Fruit fly (Drosophila melanogaster) whole organism, embryonic: ENCODE results near the gene CG31463.
A peak's percentile ranks its signal among the peaks of the same experiment; 100 is the strongest.

ENCODE experiments used
- BtbVII ChIP-seq: fragments of 200-800 bp; sonication (Bioruptor generic); optimal IDR thresholded peaks from 3 replicates; lab custom pipeline; 2017; ENCODE audit warnings: missing biosample characterization, mild to moderate bottlenecking, missing genetic modification characterization
- CG10209 ChIP-seq: fragments of 200-800 bp; sonication (Bioruptor generic); optimal IDR thresholded peaks from 3 replicates; lab custom pipeline; 2017; ENCODE audit warnings: missing biosample characterization, mild to moderate bottlenecking, missing genetic modification characterization, missing genetic modification reagents
- CG10274 ChIP-seq: fragments of 200-800 bp; sonication (Bioruptor generic); optimal IDR thresholded peaks from 3 replicates; lab custom pipeline; 2017; ENCODE audit warnings: missing biosample characterization, mild to moderate bottlenecking, missing genetic modification characterization
- CG10565 ChIP-seq: fragments of 200-800 bp; sonication (Bioruptor generic); optimal IDR thresholded peaks from 3 replicates; lab custom pipeline; 2016; ENCODE audit warnings: missing biosample characterization, mild to moderate bottlenecking, missing genetic modification characterization
- CG11560 ChIP-seq: fragments of 200-800 bp; sonication (Bioruptor generic); IDR thresholded peaks from 3 replicates; pipeline ENCODE4 v1.3.6; 2022; ENCODE audit warnings: missing biosample characterization, missing genetic modification characterization
- CG11723 ChIP-seq: fragments of 200-800 bp; sonication (Bioruptor generic); optimal IDR thresholded peaks from 2 replicates; lab custom pipeline; 2017; ENCODE audit warnings: missing biosample characterization, mild to moderate bottlenecking, missing genetic modification characterization
- CG13894 ChIP-seq: fragments of 200-800 bp; sonication (Bioruptor generic); optimal IDR thresholded peaks from 3 replicates; lab custom pipeline; 2018; ENCODE audit warnings: missing biosample characterization, mild to moderate bottlenecking, missing genetic modification characterization, moderate library complexity
- CG14050 ChIP-seq: fragments of 200-800 bp; sonication (Bioruptor generic); IDR thresholded peaks from 3 replicates; pipeline ENCODE4 v1.3.6; 2022; ENCODE audit warnings: missing biosample characterization, missing genetic modification characterization
- CG15011 ChIP-seq: fragments of 200-800 bp; sonication (Bioruptor generic); optimal IDR thresholded peaks from 3 replicates; lab custom pipeline; 2018; ENCODE audit warnings: missing biosample characterization, mild to moderate bottlenecking, missing genetic modification characterization
- CG16813 ChIP-seq: fragments of 200-800 bp; sonication (Bioruptor generic); IDR thresholded peaks from 3 replicates; pipeline ENCODE4 v1.3.6; 2022; ENCODE audit warnings: missing biosample characterization, missing genetic modification characterization; ENCODE audit not compliant: partially characterized antibody
- CG1832 ChIP-seq: fragments of 200-800 bp; sonication (Bioruptor generic); optimal IDR thresholded peaks from 2 replicates; lab custom pipeline; 2017; ENCODE audit warnings: missing biosample characterization, mild to moderate bottlenecking, missing genetic modification characterization, inconsistent platforms
- CG2202 ChIP-seq: fragments of 200-800 bp; sonication (Bioruptor generic); optimal IDR thresholded peaks from 2 replicates; lab custom pipeline; 2018; ENCODE audit warnings: missing biosample characterization, mild to moderate bottlenecking, missing genetic modification characterization
- CG34376 ChIP-seq: fragments of 200-800 bp; sonication (Bioruptor generic); optimal IDR thresholded peaks from 2 replicates; lab custom pipeline; 2018; ENCODE audit warnings: missing biosample characterization, mild to moderate bottlenecking, missing genetic modification characterization
- CG4820 ChIP-seq: fragments of 200-800 bp; sonication (Bioruptor generic); optimal IDR thresholded peaks from 3 replicates; lab custom pipeline; 2016; ENCODE audit warnings: missing biosample characterization, missing genetic modification characterization
- CG8359 ChIP-seq: fragments of 200-800 bp; sonication (Bioruptor generic); optimal IDR thresholded peaks from 2 replicates; lab custom pipeline; 2017; ENCODE audit warnings: missing biosample characterization, mild to moderate bottlenecking, missing genetic modification characterization, borderline replicate concordance
- CG8765 ChIP-seq: fragments of 200-800 bp; sonication (Bioruptor generic); IDR thresholded peaks from 2 replicates; pipeline ENCODE4 v1.3.6; 2022; ENCODE audit warnings: missing biosample characterization, missing genetic modification characterization
- CG9932 ChIP-seq: fragments of 200-800 bp; sonication (Bioruptor generic); IDR thresholded peaks from 2 replicates; pipeline ENCODE4 v1.3.6; 2022; ENCODE audit warnings: missing biosample characterization, missing genetic modification characterization
- D19B ChIP-seq: fragments of 200-800 bp; sonication (Bioruptor generic); optimal IDR thresholded peaks from 2 replicates; lab custom pipeline; 2017; ENCODE audit warnings: missing biosample characterization, mild to moderate bottlenecking, missing genetic modification characterization
- Fer3 ChIP-seq: fragments of 200-800 bp; sonication (Bioruptor generic); optimal IDR thresholded peaks from 2 replicates; lab custom pipeline; 2018; ENCODE audit warnings: missing biosample characterization, mild to moderate bottlenecking, missing genetic modification characterization, moderate library complexity
- HmgD ChIP-seq: fragments of 200-800 bp; sonication (Bioruptor generic); optimal IDR thresholded peaks from 3 replicates; lab custom pipeline; 2016; ENCODE audit warnings: missing biosample characterization, missing genetic modification characterization
- Lim3 ChIP-seq: fragments of 200-800 bp; sonication (Bioruptor generic); IDR thresholded peaks from 2 replicates; pipeline ENCODE4 v1.3.6; 2022; ENCODE audit warnings: missing biosample characterization, missing genetic modification characterization
- NK7.1 ChIP-seq: fragments of 200-800 bp; sonication (Bioruptor generic); optimal IDR thresholded peaks from 3 replicates; lab custom pipeline; 2016; ENCODE audit warnings: missing biosample characterization, missing genetic modification characterization
- Ravus ChIP-seq: fragments of 200-800 bp; sonication (Bioruptor generic); IDR thresholded peaks from 2 replicates; pipeline ENCODE4 v1.3.6; 2022; ENCODE audit warnings: missing biosample characterization, missing genetic modification characterization
- Six4 ChIP-seq: fragments of 200-800 bp; sonication (Bioruptor generic); optimal IDR thresholded peaks from 2 replicates; lab custom pipeline; 2016; ENCODE audit warnings: missing biosample characterization, missing genetic modification characterization
- Trl ChIP-seq, 3 experiments: fragments of >200 bp in 2 of 3; fragments of 200-800 bp in 1 of 3; sonication (Bioruptor generic) in 1 of 3; optimal IDR thresholded peaks; 2 replicates in 1 of 3; 3 replicates in 2 of 3; lab custom pipeline; 2016 to 2017; ENCODE audit warnings: missing biosample characterization in 1 of 3, missing genetic modification characterization in 1 of 3
- ara ChIP-seq: fragments of 200-800 bp; sonication (Bioruptor generic); IDR thresholded peaks from 2 replicates; pipeline ENCODE4 v1.3.6; 2022; ENCODE audit warnings: missing biosample characterization, missing genetic modification characterization
- btn ChIP-seq: fragments of 200-800 bp; sonication (Bioruptor generic); optimal IDR thresholded peaks from 2 replicates; lab custom pipeline; 2016; ENCODE audit warnings: missing biosample characterization, missing genetic modification characterization
- chm ChIP-seq: fragments of 200-800 bp; sonication (Bioruptor generic); IDR thresholded peaks from 2 replicates; pipeline ENCODE4 v1.3.6; 2022; ENCODE audit warnings: missing biosample characterization, missing genetic modification characterization
- crol ChIP-seq: fragments of 200-800 bp; sonication (Bioruptor generic); IDR thresholded peaks from 2 replicates; pipeline ENCODE4 v1.3.6; 2022; ENCODE audit warnings: missing biosample characterization, missing genetic modification characterization
- dati ChIP-seq: fragments of 200-800 bp; sonication (Bioruptor generic); IDR thresholded peaks from 2 replicates; pipeline ENCODE4 v1.3.6; 2022; ENCODE audit warnings: missing biosample characterization, missing genetic modification characterization
- emc ChIP-seq: fragments of 200-800 bp; sonication (Bioruptor generic); optimal IDR thresholded peaks from 2 replicates; lab custom pipeline; 2016; ENCODE audit warnings: missing biosample characterization, missing genetic modification characterization
- grau ChIP-seq: fragments of 200-800 bp; optimal IDR thresholded peaks from 3 replicates; lab custom pipeline; 2019; ENCODE audit warnings: missing biosample characterization, mild to moderate bottlenecking, missing genetic modification characterization, moderate library complexity
- gsb-n ChIP-seq: fragments of 200-800 bp; sonication (Bioruptor generic); optimal IDR thresholded peaks from 3 replicates; lab custom pipeline; 2018; ENCODE audit warnings: missing biosample characterization, mild to moderate bottlenecking, missing genetic modification characterization
- ind ChIP-seq: fragments of 200-800 bp; sonication (Bioruptor generic); optimal IDR thresholded peaks from 3 replicates; lab custom pipeline; 2016; ENCODE audit warnings: missing biosample characterization, missing genetic modification characterization
- inv ChIP-seq: fragments of 200-800 bp; sonication (Bioruptor generic); IDR thresholded peaks from 2 replicates; pipeline ENCODE4 v1.3.6; 2022; ENCODE audit warnings: missing biosample characterization, missing genetic modification characterization; ENCODE audit not compliant: partially characterized antibody
- lilli ChIP-seq: fragments of 200-800 bp; sonication (Bioruptor generic); optimal IDR thresholded peaks from 3 replicates; lab custom pipeline; 2016; ENCODE audit warnings: missing biosample characterization, missing genetic modification characterization
- nom ChIP-seq: fragments of 200-800 bp; sonication (Bioruptor generic); optimal IDR thresholded peaks from 2 replicates; lab custom pipeline; 2017; ENCODE audit warnings: missing biosample characterization, missing genetic modification characterization, mild to moderate bottlenecking, moderate library complexity, missing genetic modification reagents
- odd ChIP-seq: fragments of 200-800 bp; sonication (Bioruptor generic); optimal IDR thresholded peaks from 2 replicates; lab custom pipeline; 2017; ENCODE audit warnings: missing biosample characterization, mild to moderate bottlenecking, missing genetic modification characterization
- peb ChIP-seq: fragments of 200-800 bp; sonication (Bioruptor generic); IDR thresholded peaks from 2 replicates; pipeline ENCODE4 v1.3.6; 2022; ENCODE audit warnings: missing biosample characterization, missing genetic modification characterization
- prd ChIP-seq, 3 experiments: fragments of >200 bp in 2 of 3; fragments of 200-800 bp in 1 of 3; sonication (Bioruptor generic) in 1 of 3; optimal IDR thresholded peaks in 2 of 3; IDR thresholded peaks in 1 of 3; 2 replicates in 2 of 3; 3 replicates in 1 of 3; pipeline versions ENCODE4 v1.3.6 to Lab custom; 2017 to 2022; ENCODE audit warnings: missing biosample characterization in 1 of 3, missing genetic modification characterization in 1 of 3
- repo ChIP-seq: fragments of 200-800 bp; sonication (Bioruptor generic); optimal IDR thresholded peaks from 2 replicates; lab custom pipeline; 2016; ENCODE audit warnings: missing biosample characterization, missing genetic modification characterization
- sd ChIP-seq: fragments of 200-800 bp; sonication (Bioruptor generic); optimal IDR thresholded peaks from 3 replicates; lab custom pipeline; 2018; ENCODE audit warnings: missing biosample characterization, mild to moderate bottlenecking, missing genetic modification characterization, moderate library complexity
- sens-2 ChIP-seq: fragments of 200-800 bp; sonication (Bioruptor generic); IDR thresholded peaks from 2 replicates; pipeline ENCODE4 v1.3.6; 2022; ENCODE audit warnings: missing biosample characterization, missing genetic modification characterization
- so ChIP-seq: fragments of 200-800 bp; sonication (Bioruptor generic); IDR thresholded peaks from 3 replicates; pipeline ENCODE4 v1.3.6; 2022; ENCODE audit warnings: missing biosample characterization, missing genetic modification characterization
- tin ChIP-seq: fragments of 200-800 bp; sonication (Bioruptor generic); optimal IDR thresholded peaks from 3 replicates; lab custom pipeline; 2016; ENCODE audit warnings: missing biosample characterization, missing genetic modification characterization
- tna ChIP-seq: fragments of 200-800 bp; sonication (Bioruptor generic); IDR thresholded peaks from 2 replicates; pipeline ENCODE4 v1.3.6; 2022; ENCODE audit warnings: missing biosample characterization, missing genetic modification characterization; ENCODE audit not compliant: partially characterized antibody
- trem ChIP-seq: fragments of 200-800 bp; optimal IDR thresholded peaks from 3 replicates; lab custom pipeline; 2019; ENCODE audit warnings: missing biosample characterization, mild to moderate bottlenecking, missing genetic modification characterization, moderate library complexity
- z ChIP-seq: fragments of 200-800 bp; sonication (Bioruptor generic); IDR thresholded peaks from 3 replicates; pipeline ENCODE4 v1.3.6; 2022; ENCODE audit warnings: missing biosample characterization, missing genetic modification characterization

Gene CG31463

dm6 chr3R:8333768-8334470 lies 41.8 kb downstream of the CG31463 start, which contains the start of gene Poxm (continued):
- TF ChIP-seq CG8359 (GFP tag; lab: Kevin White, UChicago) (peak; percentile 84), Trl (optimal IDR thresholded peaks at IDR 0.05; lab: Kevin White, UChicago) (peak; percentile 47 to 78), Trl (GFP tag; optimal IDR thresholded peaks at IDR 0.05; lab: Kevin White, UChicago) (peak; percentile 58), chm (GFP tag; lab: Robert Waterston, UW) (no peak), nom (peak; percentile 88), BtbVII (peak; percentile 82), CG2202 (tag; lab: Kevin White, UChicago) (peak; percentile 65), repo (no peak), CG34376 (peak; percentile 18), D19B (GFP tag; lab: Kevin White, UChicago) (peak; percentile 65), crol (GFP tag; lab: Robert Waterston, UW) (0 out of 2 replicates have a peak, but pooled peaks have one; percentile 26), CG10274 (GFP tag; lab: Kevin White, UChicago) (peak; percentile 69), tin (GFP tag; lab: Kevin White, UChicago) (peak; percentile 89), CG11723 (GFP tag; lab: Kevin White, UChicago) (peak; percentile 81), ind (GFP tag; lab: Kevin White, UChicago) (peak; percentile 86), HmgD (GFP tag; lab: Kevin White, UChicago) (peak; percentile 6), sd (tag; lab: Kevin White, UChicago) (peak; percentile 82), tna (GFP tag; lab: Robert Waterston, UW) (no peak), trem (tag; lab: Kevin White, UChicago) (peak; percentile 87), Lim3 (0 out of 2 replicates have a peak, but pooled peaks have one; percentile 64), peb (GFP tag; lab: Robert Waterston, UW) (peak; percentile 73), emc (GFP tag; lab: Kevin White, UChicago) (no peak), grau (tag; lab: Kevin White, UChicago) (peak; percentile 93), sens-2 (GFP tag; lab: Robert Waterston, UW) (no peak; the same call in 1 of the 2 replicates), CG9932 (peak; percentile 71), CG10209 (GFP tag; lab: Kevin White, UChicago) (peak; percentile 91), z (GFP tag; lab: Robert Waterston, UW) (peak; percentile 7; the same call in 1 of the 3 replicates), CG8765 (GFP tag; lab: Robert Waterston, UW) (peak; percentile 82), inv (GFP tag; lab: Robert Waterston, UW) (peak; percentile 41; the same call in 1 of the 2 replicates), CG1832 (GFP tag; lab: Kevin White, UChicago) (peak; percentile 34), Ravus (peak; percentile 59), CG13894 (tag; lab: Kevin White, UChicago) (no peak), odd (GFP tag; lab: Kevin White, UChicago) (peak; percentile 81), CG15011 (GFP tag; lab: Kevin White, UChicago) (peak; percentile 84), CG11560 (tag; lab: Robert Waterston, UW) (peak; percentile 83), Six4 (GFP tag; lab: Kevin White, UChicago) (peak; percentile 88), ara (GFP tag; lab: Robert Waterston, UW) (peak; percentile 84), so (GFP tag; lab: Robert Waterston, UW) (peak; percentile 64; the same call in 1 of the 3 replicates), prd (optimal IDR thresholded peaks at IDR 0.05; lab: Kevin White, UChicago) (no peak), prd (GFP tag; IDR thresholded peaks at IDR 0.05; lab: Robert Waterston, UW) (peak; percentile 96), dati (GFP tag; lab: Robert Waterston, UW) (0 out of 2 replicates have a peak, but pooled peaks have one; percentile 28), CG10565 (GFP tag; lab: Kevin White, UChicago) (peak; percentile 33), lilli (GFP tag; lab: Kevin White, UChicago) (peak; percentile 81), CG14050 (GFP tag; lab: Robert Waterston, UW) (peak; percentile 69), Fer3 (peak; percentile 80), CG4820 (peak; percentile 94), gsb-n (tag; lab: Kevin White, UChicago) (peak; percentile 88), CG16813 (peak; percentile 56), btn (GFP tag; lab: Kevin White, UChicago) (peak; percentile 39), NK7.1 (GFP tag; lab: Kevin White, UChicago) (no peak)
